Fruit fly (Drosophila melanogaster): ENCODE measurements around the gene CG15739.

CG15739 gene

DNA sequence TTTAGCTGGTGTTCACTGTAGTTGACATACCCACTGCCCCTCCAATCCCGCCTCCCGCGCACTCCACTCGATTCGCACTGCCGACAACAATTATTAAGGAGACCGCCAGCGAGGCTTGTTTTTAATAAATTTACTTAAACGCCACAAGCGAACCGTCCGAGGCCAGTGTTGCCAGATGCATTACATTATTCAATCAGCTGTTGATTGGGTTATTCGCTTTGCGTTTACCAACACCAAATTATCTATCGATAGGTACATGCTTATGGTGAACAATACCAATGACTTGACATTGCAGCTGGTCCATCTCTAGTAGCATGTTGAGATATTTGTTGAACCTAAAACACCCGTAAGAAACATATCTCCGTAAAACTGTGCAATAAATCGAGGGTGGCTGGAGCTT is 13.9 kb downstream of the CG15739 start, which contains the start of the genes CG10353 and SelG:
TSS of gene CG10353 (minus strand) at position 187 of the 400 bp plus-strand sequence.
TSS of gene SelG (plus strand) at position 309 of the 400 bp plus-strand sequence.
- TF ChIP-seq NFAT (GFP tag; IDR thresholded peaks at IDR 0.05) (peak; percentile 47; the same call in 1 of the 2 replicates), ash1 (GFP tag; optimal IDR thresholded peaks at IDR 0.05) (peak; percentile 10), CG7987 (GFP tag; optimal IDR thresholded peaks at IDR 0.05) (peak; percentile 45), CG34422 (GFP tag; IDR thresholded peaks at IDR 0.05) (no peak), CG17829 (tag; optimal IDR thresholded peaks at IDR 0.05) (peak; percentile 51), CG4820 (GFP tag; optimal IDR thresholded peaks at IDR 0.05) (no peak), CG13287 (GFP tag; IDR thresholded peaks at IDR 0.05; ENCODE audit: partially characterized antibody) (peak; percentile 90), gcm (GFP tag; optimal IDR thresholded peaks at IDR 0.05) (no peak), br (optimal IDR thresholded peaks at IDR 0.05) (no peak), lola (GFP tag; optimal IDR thresholded peaks at IDR 0.05) (no peak), CG15696 (tag; optimal IDR thresholded peaks at IDR 0.05) (no peak), ewg (GFP tag; optimal IDR thresholded peaks at IDR 0.05) (no peak), fd96Cb (tag; optimal IDR thresholded peaks at IDR 0.05) (no peak), Adf1 (GFP tag; IDR thresholded peaks at IDR 0.05) (no peak), CG13894 (tag; optimal IDR thresholded peaks at IDR 0.05) (peak; percentile 34), ftz-f1 (GFP tag; optimal IDR thresholded peaks at IDR 0.05) (peak; percentile 61), Dek (tag; optimal IDR thresholded peaks at IDR 0.05) (no peak), CG8089 (GFP tag; optimal IDR thresholded peaks at IDR 0.05) (no peak), crol (GFP tag; IDR thresholded peaks at IDR 0.05) (no peak), lmd (GFP tag; IDR thresholded peaks at IDR 0.05) (no peak), CG10274 (GFP tag; optimal IDR thresholded peaks at IDR 0.05) (no peak), CG16863 (GFP tag; optimal IDR thresholded peaks at IDR 0.05) (peak; percentile 10), H15 (GFP tag; IDR thresholded peaks at IDR 0.05) (no peak), row (GFP tag; IDR thresholded peaks at IDR 0.05) (peak; percentile 58), Chrac-16 (GFP tag; optimal IDR thresholded peaks at IDR 0.05) (no peak), CG18599 (GFP tag; optimal IDR thresholded peaks at IDR 0.05) (peak; percentile 26), btn (GFP tag; optimal IDR thresholded peaks at IDR 0.05) (no peak), CG12236 (GFP tag; optimal IDR thresholded peaks at IDR 0.05) (no peak), fd3F (GFP tag; optimal IDR thresholded peaks at IDR 0.05) (no peak), D (optimal IDR thresholded peaks at IDR 0.05) (no peak), D (GFP tag; optimal IDR thresholded peaks at IDR 0.05) (no peak), CG2116 (GFP tag; optimal IDR thresholded peaks at IDR 0.05) (peak; percentile 63), CTCF (GFP tag; optimal IDR thresholded peaks at IDR 0.05) (peak; percentile 11), CG17612 (GFP tag; IDR thresholded peaks at IDR 0.05) (no peak), insv (GFP tag; optimal IDR thresholded peaks at IDR 0.05) (no peak), CG10366 (GFP tag; IDR thresholded peaks at IDR 0.05) (0 out of 2 replicates have a peak, but pooled peaks have one; percentile 11), Meics (GFP tag; optimal IDR thresholded peaks at IDR 0.05) (peak; percentile 8), CG13296 (GFP tag; optimal IDR thresholded peaks at IDR 0.05) (peak; percentile 20), CG2199 (GFP tag; IDR thresholded peaks at IDR 0.05) (peak; percentile 28; the same call in 1 of the 3 replicates), phol (tag; optimal IDR thresholded peaks at IDR 0.05) (peak; percentile 27), gem (tag; optimal IDR thresholded peaks at IDR 0.05) (peak; percentile 11), pnt (GFP tag; optimal IDR thresholded peaks at IDR 0.05) (no peak), disco-r (GFP tag; optimal IDR thresholded peaks at IDR 0.05) (no peak), HLH3B (GFP tag; IDR thresholded peaks at IDR 0.05) (no peak), az2 (GFP tag; optimal IDR thresholded peaks at IDR 0.05) (no peak), Hr39 (optimal IDR thresholded peaks at IDR 0.05) (no peak), BEAF-32 (GFP tag; optimal IDR thresholded peaks at IDR 0.05) (peak; percentile 86), Rfx (GFP tag; IDR thresholded peaks at IDR 0.05) (peak; percentile 59), lbe (GFP tag; optimal IDR thresholded peaks at IDR 0.05) (peak; percentile 31), Lpt (GFP tag; optimal IDR thresholded peaks at IDR 0.05) (no peak), CG5180 (GFP tag; optimal IDR thresholded peaks at IDR 0.05) (no peak), Optix (GFP tag; IDR thresholded peaks at IDR 0.05) (no peak), dm (GFP tag; optimal IDR thresholded peaks at IDR 0.05) (peak; percentile 65)

Measured in whole organism, embryonic.